Worm (Caenorhabditis elegans): ENCODE measurements around the gene fipr-2.

The fipr-2 gene

ce11 chrV:12365104-12365503 is at the start of gene fipr-2:
Gene fipr-2, plus strand, starts transcription at chrV:12365348.
- TF ChIP-seq nhr-76 (tag; optimal IDR thresholded peaks at IDR 0.05), result no peak
- TF ChIP-seq sptf-1 (tag; optimal IDR thresholded peaks at IDR 0.05), result no peak
- no peak for TF ChIP-seq mls-2 (tag; optimal IDR thresholded peaks at IDR 0.05)
- TF ChIP-seq unc-62 (GFP tag; optimal IDR thresholded peaks at IDR 0.05), result no peak
- no peak for TF ChIP-seq flh-1 (GFP tag; optimal IDR thresholded peaks at IDR 0.05)
- TF ChIP-seq ztf-11 (tag; optimal IDR thresholded peaks at IDR 0.05), result no peak
- no peak for TF ChIP-seq bed-3 (GFP tag; optimal IDR thresholded peaks at IDR 0.05)
- no peak for TF ChIP-seq ceh-83 (GFP tag; optimal IDR thresholded peaks at IDR 0.05)
- TF ChIP-seq ceh-39 (tag; optimal IDR thresholded peaks at IDR 0.05), result no peak
- no peak for TF ChIP-seq zip-8 (tag; optimal IDR thresholded peaks at IDR 0.05)
- no peak for TF ChIP-seq cnd-1 (tag; optimal IDR thresholded peaks at IDR 0.05)
- no peak for TF ChIP-seq unc-120 (tag; optimal IDR thresholded peaks at IDR 0.05; ENCODE audit: poor library complexity, severe bottlenecking)
- TF ChIP-seq hlh-1 (tag; optimal IDR thresholded peaks at IDR 0.05), result no peak
- no peak for TF ChIP-seq tbx-8 (GFP tag; optimal IDR thresholded peaks at IDR 0.05)
- no peak for TF ChIP-seq lin-13 (tag; optimal IDR thresholded peaks at IDR 0.05)
- no peak for TF ChIP-seq ceh-43 (GFP tag; optimal IDR thresholded peaks at IDR 0.05)
- TF ChIP-seq drap-1 (GFP tag; optimal IDR thresholded peaks at IDR 0.05), result no peak

DNA sequence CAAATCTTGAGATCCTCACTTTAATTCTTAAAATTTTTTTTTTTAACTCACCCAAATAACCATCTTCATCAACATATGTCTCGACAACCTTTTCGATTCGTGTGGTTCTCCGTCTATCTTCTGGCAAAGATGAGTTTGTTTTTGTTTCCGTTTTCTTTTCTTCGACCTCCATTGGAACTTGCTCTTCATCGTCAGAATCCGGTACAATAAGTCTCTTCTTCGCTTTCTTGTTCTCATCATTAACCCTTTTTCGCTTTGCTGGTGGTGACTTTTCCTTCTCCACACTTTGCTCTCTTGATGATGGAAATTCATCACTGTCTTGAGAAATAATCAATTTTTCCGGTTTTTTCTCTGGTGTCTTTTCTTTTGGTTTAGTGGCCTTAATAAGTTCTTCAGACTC is 49.1 kb upstream of the fipr-2 start:
- TF ChIP-seq elt-3 (tag; optimal IDR thresholded peaks at IDR 0.05) (no peak), cnd-1 (tag; optimal IDR thresholded peaks at IDR 0.05) (no peak), ceh-83 (GFP tag; optimal IDR thresholded peaks at IDR 0.05) (no peak), nhr-237 (tag; optimal IDR thresholded peaks at IDR 0.05) (no peak), drap-1 (GFP tag; optimal IDR thresholded peaks at IDR 0.05) (no peak), ces-1 (GFP tag; optimal IDR thresholded peaks at IDR 0.05) (no peak), ceh-39 (tag; optimal IDR thresholded peaks at IDR 0.05) (no peak), elt-1 (tag; optimal IDR thresholded peaks at IDR 0.05; ENCODE audit: borderline replicate concordance, insufficient read depth) (no peak), lin-13 (tag; optimal IDR thresholded peaks at IDR 0.05) (no peak), nhr-2 (tag; optimal IDR thresholded peaks at IDR 0.05) (no peak), bed-3 (GFP tag; optimal IDR thresholded peaks at IDR 0.05) (no peak), unc-120 (tag; optimal IDR thresholded peaks at IDR 0.05; ENCODE audit: poor library complexity, severe bottlenecking) (no peak), ceh-43 (GFP tag; optimal IDR thresholded peaks at IDR 0.05) (no peak), mep-1 (tag; optimal IDR thresholded peaks at IDR 0.05) (no peak), nhr-76 (tag; optimal IDR thresholded peaks at IDR 0.05) (no peak), nhr-12 (tag; optimal IDR thresholded peaks at IDR 0.05) (no peak), blmp-1 (tag; optimal IDR thresholded peaks at IDR 0.05) (no peak)

- no peak for TF ChIP-seq nhr-2 (tag; optimal IDR thresholded peaks at IDR 0.05)
- no peak for TF ChIP-seq ces-1 (GFP tag; optimal IDR thresholded peaks at IDR 0.05)
- TF ChIP-seq ceh-39 (tag; optimal IDR thresholded peaks at IDR 0.05), result no peak
- no peak for TF ChIP-seq elt-1 (tag; optimal IDR thresholded peaks at IDR 0.05; ENCODE audit: borderline replicate concordance, insufficient read depth)
- no peak for TF ChIP-seq lsy-2 (tag; optimal IDR thresholded peaks at IDR 0.05)
- no peak for TF ChIP-seq zip-8 (tag; optimal IDR thresholded peaks at IDR 0.05)
- TF ChIP-seq unc-120 (tag; optimal IDR thresholded peaks at IDR 0.05; ENCODE audit: poor library complexity, severe bottlenecking), result no peak
- no peak for TF ChIP-seq mep-1 (tag; optimal IDR thresholded peaks at IDR 0.05)
- TF ChIP-seq sem-2 (GFP tag; optimal IDR thresholded peaks at IDR 0.05), result no peak
- TF ChIP-seq nhr-12 (tag; optimal IDR thresholded peaks at IDR 0.05), result no peak
- TF ChIP-seq ceh-43 (GFP tag; optimal IDR thresholded peaks at IDR 0.05), result no peak
Measured at ce11 chrV:12317080-12317479, 48.1 kb upstream of the fipr-2 start, which contains the start of gene R04F11.3. Gene R04F11.3, minus strand, starts transcription at chrV:12317180.

DNA sequence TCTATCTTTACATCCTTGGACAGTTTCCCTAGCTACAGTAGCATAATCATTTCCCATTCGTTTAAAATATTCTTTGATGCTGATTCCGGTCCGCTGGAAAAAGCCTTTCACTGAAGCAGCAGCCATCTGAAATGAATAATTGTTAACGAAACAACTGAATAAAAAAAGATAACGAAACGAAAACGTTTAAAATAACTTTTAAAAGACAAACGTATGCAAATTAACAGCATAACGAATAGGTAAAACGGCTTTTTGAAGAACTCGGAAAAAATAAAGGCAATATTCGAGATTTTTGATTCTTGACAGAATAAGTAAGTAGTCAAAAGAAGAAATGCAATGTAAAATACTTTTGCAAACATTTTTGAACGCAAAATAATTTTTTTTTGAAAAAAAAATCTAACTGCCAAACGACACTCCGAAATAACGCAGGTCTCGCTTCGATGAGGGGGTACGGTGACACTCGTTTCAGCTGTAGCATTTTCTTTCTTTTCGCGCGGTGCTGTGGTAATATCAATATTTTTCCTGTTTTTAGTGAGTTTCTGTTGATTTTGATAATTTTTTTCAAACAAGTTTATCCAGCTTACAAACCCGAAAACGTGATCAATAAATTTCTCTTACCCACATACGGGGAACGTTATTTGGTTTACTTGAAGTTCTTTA is 47.1 kb upstream of the fipr-2 start, which contains the start of the genes R04F11.5 and R04F11.2:
R04F11.5 (minus strand) TSS at position 126 of the 660 bp plus-strand sequence.
R04F11.2 (plus strand) TSS at position 488 of the 660 bp plus-strand sequence.
- peak; percentile 52 for TF ChIP-seq ces-1 (GFP tag; optimal IDR thresholded peaks at IDR 0.05)
- TF ChIP-seq cnd-1 (tag; optimal IDR thresholded peaks at IDR 0.05), result no peak
- no peak for TF ChIP-seq mls-2 (tag; optimal IDR thresholded peaks at IDR 0.05)
- no peak for TF ChIP-seq sem-2 (GFP tag; optimal IDR thresholded peaks at IDR 0.05)
- TF ChIP-seq nhr-12 (tag; optimal IDR thresholded peaks at IDR 0.05), result no peak
- no peak for TF ChIP-seq nhr-76 (tag; optimal IDR thresholded peaks at IDR 0.05)
- TF ChIP-seq zip-8 (tag; optimal IDR thresholded peaks at IDR 0.05), result no peak
- no peak for TF ChIP-seq flh-1 (GFP tag; optimal IDR thresholded peaks at IDR 0.05)
- TF ChIP-seq lin-32 (GFP tag; optimal IDR thresholded peaks at IDR 0.05), result no peak
- TF ChIP-seq ceh-83 (GFP tag; optimal IDR thresholded peaks at IDR 0.05), result no peak
- no peak for TF ChIP-seq mab-5 (tag; optimal IDR thresholded peaks at IDR 0.05)
- peak; percentile 98 for TF ChIP-seq lsy-2 (tag; optimal IDR thresholded peaks at IDR 0.05)
- peak; percentile 31 for TF ChIP-seq unc-62 (GFP tag; optimal IDR thresholded peaks at IDR 0.05)
- peak; percentile 41 for TF ChIP-seq ceh-39 (tag; optimal IDR thresholded peaks at IDR 0.05)
- peak; percentile 69 for TF ChIP-seq pha-4 (tag; optimal IDR thresholded peaks at IDR 0.05)
- no peak for TF ChIP-seq tbx-8 (GFP tag; optimal IDR thresholded peaks at IDR 0.05)
- peak; percentile 3 for TF ChIP-seq sptf-1 (tag; optimal IDR thresholded peaks at IDR 0.05)
- TF ChIP-seq ceh-43 (GFP tag; optimal IDR thresholded peaks at IDR 0.05), result no peak
- no peak for TF ChIP-seq snpc-4 (tag; optimal IDR thresholded peaks at IDR 0.05)
- no peak for TF ChIP-seq M03D4.4 (tag; optimal IDR thresholded peaks at IDR 0.05)
- no peak for TF ChIP-seq blmp-1 (tag; optimal IDR thresholded peaks at IDR 0.05)
- TF ChIP-seq lin-13 (tag; optimal IDR thresholded peaks at IDR 0.05), result peak; percentile 55
- no peak for TF ChIP-seq ztf-11 (tag; optimal IDR thresholded peaks at IDR 0.05)
- no peak for TF ChIP-seq drap-1 (GFP tag; optimal IDR thresholded peaks at IDR 0.05)
- no peak for TF ChIP-seq elt-3 (tag; optimal IDR thresholded peaks at IDR 0.05)
- no peak for TF ChIP-seq nhr-28 (tag; optimal IDR thresholded peaks at IDR 0.05)
- no peak for TF ChIP-seq unc-120 (tag; optimal IDR thresholded peaks at IDR 0.05; ENCODE audit: poor library complexity, severe bottlenecking)
- TF ChIP-seq elt-1 (tag; optimal IDR thresholded peaks at IDR 0.05; ENCODE audit: borderline replicate concordance, insufficient read depth), result no peak
- TF ChIP-seq ham-2 (GFP tag; optimal IDR thresholded peaks at IDR 0.05), result no peak
- TF ChIP-seq unc-39 (tag; optimal IDR thresholded peaks at IDR 0.05), result no peak
- TF ChIP-seq hlh-1 (tag; optimal IDR thresholded peaks at IDR 0.05), result peak; percentile 47
- TF ChIP-seq bed-3 (GFP tag; optimal IDR thresholded peaks at IDR 0.05), result no peak
- peak; percentile 90 for TF ChIP-seq mep-1 (tag; optimal IDR thresholded peaks at IDR 0.05)
- TF ChIP-seq nhr-237 (tag; optimal IDR thresholded peaks at IDR 0.05), result peak; percentile 79
- TF ChIP-seq nhr-2 (tag; optimal IDR thresholded peaks at IDR 0.05), result no peak

Measured in whole organism, mixed stage, embryonic.